Fruit fly (Drosophila melanogaster): ENCODE measurements around the gene btsz.

btsz gene

dm6 chr3R:14879207-14879863 is 4.0 kb upstream of the btsz start, which contains the start of gene CG3631 (continued):
- peak; percentile 29 for TF ChIP-seq Ets97D (GFP tag; optimal IDR thresholded peaks at IDR 0.05)
- TF ChIP-seq ac (GFP tag; optimal IDR thresholded peaks at IDR 0.05) = no peak
- no peak for TF ChIP-seq tin (GFP tag; optimal IDR thresholded peaks at IDR 0.05)
- TF ChIP-seq CG10654 (GFP tag; optimal IDR thresholded peaks at IDR 0.05) = no peak
- no peak for TF ChIP-seq CG14667 (GFP tag; IDR thresholded peaks at IDR 0.05)
- TF ChIP-seq zen (tag; optimal IDR thresholded peaks at IDR 0.05) = no peak
- no peak for TF ChIP-seq Ets65A (GFP tag)
- peak; percentile 89 for TF ChIP-seq MBD-R2 (GFP tag; IDR thresholded peaks at IDR 0.05)
- TF ChIP-seq Sin3A (optimal IDR thresholded peaks at IDR 0.05) = peak; percentile 52
- peak; percentile 56 for TF ChIP-seq CG13287 (GFP tag; IDR thresholded peaks at IDR 0.05; ENCODE audit: partially characterized antibody)
- no peak for TF ChIP-seq Scr (GFP tag; IDR thresholded peaks at IDR 0.05; ENCODE audit: partially characterized antibody)
- TF ChIP-seq CG7271 (tag; optimal IDR thresholded peaks at IDR 0.05) = no peak
- no peak for TF ChIP-seq CG16815 (GFP tag; optimal IDR thresholded peaks at IDR 0.05)
- no peak for TF ChIP-seq CG1529 (GFP tag; optimal IDR thresholded peaks at IDR 0.05)
- TF ChIP-seq al (GFP tag; IDR thresholded peaks at IDR 0.05) = no peak
- TF ChIP-seq CG8359 (GFP tag; optimal IDR thresholded peaks at IDR 0.05; ENCODE audit: borderline replicate concordance) = no peak
- TF ChIP-seq rib (GFP tag; IDR thresholded peaks at IDR 0.05) = no peak
- no peak for TF ChIP-seq CG2678 (tag; optimal IDR thresholded peaks at IDR 0.05)
- no peak for TF ChIP-seq Antp (GFP tag; optimal IDR thresholded peaks at IDR 0.05)
- 0 out of 3 replicates have a peak, but pooled peaks have one; percentile 34 for TF ChIP-seq CG34224 (GFP tag; IDR thresholded peaks at IDR 0.05; ENCODE audit: partially characterized antibody)
- no peak for TF ChIP-seq HLH3B (GFP tag; IDR thresholded peaks at IDR 0.05)
- TF ChIP-seq CG10959 (GFP tag; IDR thresholded peaks at IDR 0.05) = no peak
- TF ChIP-seq CG18476 (GFP tag; optimal IDR thresholded peaks at IDR 0.05) = no peak
- TF ChIP-seq mld (GFP tag; IDR thresholded peaks at IDR 0.05; ENCODE audit: partially characterized antibody) = 0 out of 3 replicates have a peak, but pooled peaks have one; percentile 6
- no peak for TF ChIP-seq Trl (optimal IDR thresholded peaks at IDR 0.05)
- TF ChIP-seq Trl (GFP tag; optimal IDR thresholded peaks at IDR 0.05) = no peak
- TF ChIP-seq sqz (GFP tag; optimal IDR thresholded peaks at IDR 0.05) = no peak
- TF ChIP-seq pan (optimal IDR thresholded peaks at IDR 0.05) = no peak
- TF ChIP-seq pan (GFP tag; optimal IDR thresholded peaks at IDR 0.05 in 1 of 2, IDR thresholded peaks at IDR 0.05 in 1 of 2) = no peak
- no peak for TF ChIP-seq CG13894 (tag; optimal IDR thresholded peaks at IDR 0.05)
- TF ChIP-seq pum (GFP tag; optimal IDR thresholded peaks at IDR 0.05) = no peak
- no peak for TF ChIP-seq vfl (GFP tag; optimal IDR thresholded peaks at IDR 0.05)
- peak; percentile 64 for TF ChIP-seq Myb (GFP tag; optimal IDR thresholded peaks at IDR 0.05)
- no peak for TF ChIP-seq ATbp (GFP tag; optimal IDR thresholded peaks at IDR 0.05)
- no peak for TF ChIP-seq CG17361 (GFP tag; IDR thresholded peaks at IDR 0.05)
- TF ChIP-seq zen2 (GFP tag; IDR thresholded peaks at IDR 0.05; ENCODE audit: partially characterized antibody) = no peak
- no peak for TF ChIP-seq CG17568 (GFP tag; optimal IDR thresholded peaks at IDR 0.05)
- no peak for TF ChIP-seq aop (GFP tag; IDR thresholded peaks at IDR 0.05)
- no peak for TF ChIP-seq CG33213 (GFP tag; optimal IDR thresholded peaks at IDR 0.05)
- TF ChIP-seq CG31224 (GFP tag; IDR thresholded peaks at IDR 0.05) = no peak
- no peak for TF ChIP-seq CG5180 (GFP tag; optimal IDR thresholded peaks at IDR 0.05)
- no peak for TF ChIP-seq grn (GFP tag; optimal IDR thresholded peaks at IDR 0.05)
- no peak for TF ChIP-seq TFAM (GFP tag; optimal IDR thresholded peaks at IDR 0.05)
- TF ChIP-seq mam (GFP tag; optimal IDR thresholded peaks at IDR 0.05) = no peak
